Fruit fly (Drosophila melanogaster) whole organism, embryonic: Measurements from ENCODE around the gene Tm1.

ENCODE experiments used
- Adf1 ChIP-seq: fragments of 200-800 bp; sonication (Bioruptor generic); IDR thresholded peaks from 2 replicates; pipeline ENCODE4 v1.3.6; 2022; ENCODE audit warnings: missing biosample characterization, missing genetic modification characterization
- Antp ChIP-seq: fragments of 200-800 bp; sonication (Bioruptor generic); optimal IDR thresholded peaks from 3 replicates; lab custom pipeline; 2016; ENCODE audit warnings: missing biosample characterization, missing genetic modification characterization
- Asciz ChIP-seq: fragments of 200-800 bp; sonication (Bioruptor generic); optimal IDR thresholded peaks from 2 replicates; lab custom pipeline; 2017; ENCODE audit warnings: missing biosample characterization, mild to moderate bottlenecking, missing genetic modification characterization, missing genetic modification reagents
- CG10321 ChIP-seq: fragments of 200-800 bp; sonication (Bioruptor generic); IDR thresholded peaks from 2 replicates; pipeline ENCODE4 v1.3.6; 2022; ENCODE audit warnings: missing biosample characterization, missing genetic modification characterization
- CG10959 ChIP-seq: fragments of 200-800 bp; sonication (Bioruptor generic); IDR thresholded peaks from 2 replicates; pipeline ENCODE4 v1.3.6; 2022; ENCODE audit warnings: missing biosample characterization, missing genetic modification characterization
- CG11398 ChIP-seq: fragments of 200-800 bp; sonication (Bioruptor generic); optimal IDR thresholded peaks from 2 replicates; lab custom pipeline; 2016; ENCODE audit warnings: missing biosample characterization, missing genetic modification characterization
- CG12219 ChIP-seq: fragments of 200-800 bp; sonication (Bioruptor generic); optimal IDR thresholded peaks from 3 replicates; lab custom pipeline; 2018; ENCODE audit warnings: missing biosample characterization, mild to moderate bottlenecking, missing genetic modification characterization
- CG12236 ChIP-seq: fragments of 200-800 bp; sonication (Bioruptor generic); optimal IDR thresholded peaks from 2 replicates; lab custom pipeline; 2016; ENCODE audit warnings: missing biosample characterization, missing genetic modification characterization
- CG12299 ChIP-seq: fragments of 200-800 bp; sonication (Bioruptor generic); optimal IDR thresholded peaks from 2 replicates; lab custom pipeline; 2018; ENCODE audit warnings: missing biosample characterization, mild to moderate bottlenecking, missing genetic modification characterization
- CG12659 ChIP-seq: fragments of 200-800 bp; sonication (Bioruptor generic); optimal IDR thresholded peaks from 3 replicates; lab custom pipeline; 2017; ENCODE audit warnings: mild to moderate bottlenecking, missing biosample characterization, missing genetic modification reagents, missing genetic modification characterization
- CG2199 ChIP-seq: fragments of 200-800 bp; sonication (Bioruptor generic); IDR thresholded peaks from 3 replicates; pipeline ENCODE4 v1.3.6; 2022; ENCODE audit warnings: missing biosample characterization, missing genetic modification characterization
- CG2678 ChIP-seq: fragments of 200-800 bp; sonication (Bioruptor generic); optimal IDR thresholded peaks from 3 replicates; lab custom pipeline; 2019; ENCODE audit warnings: missing biosample characterization, mild to moderate bottlenecking, missing genetic modification characterization, moderate library complexity
- CG2875 ChIP-seq: fragments of 200-800 bp; sonication (Bioruptor generic); optimal IDR thresholded peaks from 2 replicates; lab custom pipeline; 2017; ENCODE audit warnings: missing biosample characterization, mild to moderate bottlenecking, missing genetic modification characterization, missing genetic modification reagents
- CG30403 ChIP-seq: fragments of 200-800 bp; sonication (Bioruptor generic); optimal IDR thresholded peaks from 3 replicates; lab custom pipeline; 2016; ENCODE audit warnings: missing biosample characterization, missing genetic modification characterization
- CG3065 ChIP-seq: fragments of 200-800 bp; sonication (Bioruptor generic); optimal IDR thresholded peaks from 2 replicates; lab custom pipeline; 2016; ENCODE audit warnings: missing biosample characterization, missing genetic modification characterization
- CG3995 ChIP-seq: fragments of 200-800 bp; sonication (Bioruptor generic); optimal IDR thresholded peaks from 3 replicates; lab custom pipeline; 2016; ENCODE audit warnings: missing biosample characterization, missing genetic modification characterization
- CG4617 ChIP-seq: fragments of 200-800 bp; sonication (Bioruptor generic); optimal IDR thresholded peaks from 3 replicates; lab custom pipeline; 2016; ENCODE audit warnings: missing biosample characterization, missing genetic modification characterization, borderline replicate concordance
- CG5245 ChIP-seq: fragments of 200-800 bp; sonication (Bioruptor generic); optimal IDR thresholded peaks from 3 replicates; lab custom pipeline; 2016; ENCODE audit warnings: missing biosample characterization, missing genetic modification characterization
- CG5953 ChIP-seq: fragments of 200-800 bp; sonication (Bioruptor generic); IDR thresholded peaks from 2 replicates; pipeline ENCODE4 v1.3.6; 2022; ENCODE audit warnings: missing biosample characterization, missing genetic modification characterization
- CG6683 ChIP-seq: fragments of 200-800 bp; sonication (Bioruptor generic); optimal IDR thresholded peaks from 2 replicates; lab custom pipeline; 2017; ENCODE audit warnings: missing biosample characterization, mild to moderate bottlenecking, missing genetic modification characterization, missing genetic modification reagents
- CG6765 ChIP-seq: fragments of 200-800 bp; sonication (Bioruptor generic); optimal IDR thresholded peaks from 3 replicates; lab custom pipeline; 2017; ENCODE audit warnings: missing biosample characterization, mild to moderate bottlenecking, missing genetic modification characterization
- CG7839 ChIP-seq: fragments of 200-800 bp; sonication (Bioruptor generic); optimal IDR thresholded peaks from 3 replicates; lab custom pipeline; 2018; ENCODE audit warnings: missing biosample characterization, mild to moderate bottlenecking, missing genetic modification characterization, moderate library complexity
- CG7928 ChIP-seq: fragments of 200-800 bp; sonication (Bioruptor generic); optimal IDR thresholded peaks from 2 replicates; lab custom pipeline; 2017; ENCODE audit warnings: missing biosample characterization, mild to moderate bottlenecking, missing genetic modification characterization
- CG7963 ChIP-seq: fragments of 200-800 bp; sonication (Bioruptor generic); IDR thresholded peaks from 3 replicates; pipeline ENCODE4 v1.3.6; 2022; ENCODE audit warnings: missing biosample characterization, missing genetic modification characterization; ENCODE audit not compliant: partially characterized antibody
- CG8765 ChIP-seq: fragments of 200-800 bp; sonication (Bioruptor generic); IDR thresholded peaks from 2 replicates; pipeline ENCODE4 v1.3.6; 2022; ENCODE audit warnings: missing biosample characterization, missing genetic modification characterization
- CG9727 ChIP-seq: fragments of 200-800 bp; sonication (Bioruptor generic); optimal IDR thresholded peaks from 3 replicates; lab custom pipeline; 2017; ENCODE audit warnings: missing biosample characterization, mild to moderate bottlenecking, missing genetic modification characterization
- CG9932 ChIP-seq: fragments of 200-800 bp; sonication (Bioruptor generic); IDR thresholded peaks from 2 replicates; pipeline ENCODE4 v1.3.6; 2022; ENCODE audit warnings: missing biosample characterization, missing genetic modification characterization
- D19A ChIP-seq: fragments of 200-800 bp; optimal IDR thresholded peaks from 3 replicates; lab custom pipeline; 2019; ENCODE audit warnings: missing biosample characterization, mild to moderate bottlenecking, missing genetic modification characterization, moderate library complexity
- D19B ChIP-seq: fragments of 200-800 bp; sonication (Bioruptor generic); optimal IDR thresholded peaks from 2 replicates; lab custom pipeline; 2017; ENCODE audit warnings: missing biosample characterization, mild to moderate bottlenecking, missing genetic modification characterization
- Ets65A ChIP-seq: fragments of 200-800 bp; sonication (Bioruptor generic); peaks from one replicate; lab custom pipeline; 2016; ENCODE audit warnings: missing biosample characterization, missing genetic modification characterization
- Hand ChIP-seq: fragments of 200-800 bp; sonication (Bioruptor generic); optimal IDR thresholded peaks from 2 replicates; lab custom pipeline; 2017; ENCODE audit warnings: mild to moderate bottlenecking, missing biosample characterization, missing genetic modification reagents, missing genetic modification characterization
- Mad ChIP-seq: fragments of 200-800 bp; sonication (Bioruptor generic); optimal IDR thresholded peaks from 2 replicates; lab custom pipeline; 2016; ENCODE audit warnings: missing biosample characterization, missing genetic modification characterization
- Meics ChIP-seq: fragments of 200-800 bp; sonication (Bioruptor generic); optimal IDR thresholded peaks from 2 replicates; lab custom pipeline; 2017; ENCODE audit warnings: missing biosample characterization, mild to moderate bottlenecking, missing genetic modification characterization
- Scr ChIP-seq: fragments of 200-800 bp; sonication (Bioruptor generic); IDR thresholded peaks from 2 replicates; pipeline ENCODE4 v1.3.6; 2022; ENCODE audit warnings: missing biosample characterization, missing genetic modification characterization; ENCODE audit not compliant: partially characterized antibody
- Stat92E ChIP-seq, 3 experiments: fragments of >200 bp in 2 of 3; fragments of 200-800 bp in 1 of 3; sonication (Bioruptor generic) in 1 of 3; optimal IDR thresholded peaks; 2 replicates each; lab custom pipeline; 2017 to 2019; ENCODE audit warnings: missing biosample characterization in 3 of 3, missing genetic modification characterization in 3 of 3, mild to moderate bottlenecking in 1 of 3, moderate library complexity in 1 of 3
- TFAM ChIP-seq: fragments of 200-800 bp; sonication (Bioruptor generic); optimal IDR thresholded peaks from 2 replicates; lab custom pipeline; 2017; ENCODE audit warnings: missing biosample characterization, missing genetic modification characterization, inconsistent platforms
- ap ChIP-seq: fragments of 200-800 bp; sonication (Bioruptor generic); IDR thresholded peaks from 2 replicates; pipeline ENCODE4 v1.3.6; 2022; ENCODE audit warnings: missing biosample characterization, missing genetic modification characterization
- chm ChIP-seq: fragments of 200-800 bp; sonication (Bioruptor generic); IDR thresholded peaks from 2 replicates; pipeline ENCODE4 v1.3.6; 2022; ENCODE audit warnings: missing biosample characterization, missing genetic modification characterization
- dan ChIP-seq: fragments of 200-800 bp; sonication (Bioruptor generic); IDR thresholded peaks from 2 replicates; pipeline ENCODE4 v1.3.6; 2022; ENCODE audit warnings: missing biosample characterization, missing genetic modification characterization
- disco-r ChIP-seq: fragments of 200-800 bp; sonication (Bioruptor generic); optimal IDR thresholded peaks from 2 replicates; lab custom pipeline; 2016; ENCODE audit warnings: missing biosample characterization, missing genetic modification characterization
- esg ChIP-seq: fragments of 200-800 bp; sonication (Bioruptor generic); conservative IDR thresholded peaks from 2 replicates; pipeline ENCODE4 v1.3.6; 2022; ENCODE audit warnings: missing biosample characterization, missing genetic modification characterization
- ewg ChIP-seq: fragments of 200-800 bp; sonication (Bioruptor generic); optimal IDR thresholded peaks from 3 replicates; lab custom pipeline; 2017; ENCODE audit warnings: mild to moderate bottlenecking, missing biosample characterization, missing genetic modification reagents, missing genetic modification characterization
- exex ChIP-seq: fragments of 200-800 bp; sonication (Bioruptor generic); optimal IDR thresholded peaks from 4 replicates; lab custom pipeline; 2018; ENCODE audit warnings: missing biosample characterization, mild to moderate bottlenecking, missing genetic modification characterization, moderate library complexity
- jigr1 ChIP-seq: fragments of 200-800 bp; sonication (Bioruptor generic); IDR thresholded peaks from 3 replicates; pipeline ENCODE4 v1.3.6; 2022; ENCODE audit warnings: missing biosample characterization, missing genetic modification characterization
- oc ChIP-seq: fragments of 200-800 bp; sonication (Bioruptor generic); optimal IDR thresholded peaks from 2 replicates; lab custom pipeline; 2018; ENCODE audit warnings: missing biosample characterization, mild to moderate bottlenecking, missing genetic modification characterization, moderate library complexity
- schlank ChIP-seq: fragments of 200-800 bp; sonication (Bioruptor generic); optimal IDR thresholded peaks from 2 replicates; lab custom pipeline; 2018; ENCODE audit warnings: missing biosample characterization, mild to moderate bottlenecking, missing genetic modification characterization
- stc ChIP-seq: fragments of 200-800 bp; sonication (Bioruptor generic); IDR thresholded peaks from 2 replicates; pipeline ENCODE4 v1.3.6; 2022; ENCODE audit warnings: missing biosample characterization, missing genetic modification characterization
- stwl ChIP-seq: fragments of 200-800 bp; sonication (Bioruptor generic); optimal IDR thresholded peaks from 3 replicates; lab custom pipeline; 2018; ENCODE audit warnings: missing biosample characterization, mild to moderate bottlenecking, missing genetic modification characterization, moderate library complexity
- trem ChIP-seq: fragments of 200-800 bp; optimal IDR thresholded peaks from 3 replicates; lab custom pipeline; 2019; ENCODE audit warnings: missing biosample characterization, mild to moderate bottlenecking, missing genetic modification characterization, moderate library complexity
- trh ChIP-seq: fragments of 200-800 bp; sonication (Bioruptor generic); optimal IDR thresholded peaks from 2 replicates; lab custom pipeline; 2016; ENCODE audit warnings: missing biosample characterization, missing genetic modification characterization
- z ChIP-seq: fragments of 200-800 bp; sonication (Bioruptor generic); IDR thresholded peaks from 3 replicates; pipeline ENCODE4 v1.3.6; 2022; ENCODE audit warnings: missing biosample characterization, missing genetic modification characterization

Tm1 gene

DNA sequence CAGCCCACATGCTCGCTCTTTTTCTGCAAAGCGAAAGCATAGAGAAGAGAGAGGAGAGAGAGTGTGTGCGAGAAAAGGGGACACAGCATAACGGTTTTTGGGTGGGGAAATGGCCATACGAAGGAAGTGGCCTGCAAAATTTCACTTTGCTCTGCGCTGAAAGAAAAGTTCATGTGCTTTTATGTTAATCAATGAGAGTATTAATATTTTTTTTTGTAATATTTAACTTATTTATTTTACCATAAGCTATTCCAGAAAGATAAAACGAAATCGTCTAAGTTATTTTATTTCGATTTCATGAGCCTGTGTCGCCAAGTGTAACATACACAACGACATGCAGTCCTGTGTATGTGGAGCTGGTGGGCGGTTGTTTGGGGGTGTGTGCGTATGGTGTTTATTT is 27.6 kb upstream of the Tm1 start (continued):
- no peak for TF ChIP-seq Stat92E (GFP tag; optimal IDR thresholded peaks at IDR 0.05; lab: Kevin White, UChicago)
- TF ChIP-seq CG7963 (GFP tag; lab: Robert Waterston, UW) = no peak
- peak; percentile 63 for TF ChIP-seq CG9727
- TF ChIP-seq CG6765 (GFP tag; lab: Kevin White, UChicago) = peak; percentile 47
- peak; percentile 37 for TF ChIP-seq ewg (GFP tag; lab: Kevin White, UChicago)
- no peak for TF ChIP-seq CG4617 (GFP tag; lab: Kevin White, UChicago)
- TF ChIP-seq CG10959 (GFP tag; lab: Robert Waterston, UW) = no peak
- peak; percentile 54; the same call in 1 of the 2 replicates for TF ChIP-seq CG5953 (GFP tag; lab: Robert Waterston, UW)
- no peak for TF ChIP-seq stwl
- peak; percentile 59 for TF ChIP-seq CG6683 (GFP tag; lab: Kevin White, UChicago)
- TF ChIP-seq chm (GFP tag; lab: Robert Waterston, UW) = 0 out of 2 replicates have a peak, but pooled peaks have one; percentile 53
- TF ChIP-seq stc (GFP tag; lab: Robert Waterston, UW) = peak; percentile 71
- TF ChIP-seq oc (tag; lab: Kevin White, UChicago) = no peak
- TF ChIP-seq CG12659 = peak; percentile 66
- TF ChIP-seq D19A (tag; lab: Kevin White, UChicago) = no peak
- no peak for TF ChIP-seq Asciz
- TF ChIP-seq disco-r (GFP tag; lab: Kevin White, UChicago) = no peak
- no peak for TF ChIP-seq CG30403 (GFP tag; lab: Kevin White, UChicago)
- TF ChIP-seq CG12236 = no peak
- TF ChIP-seq D19B = peak; percentile 16
- peak; percentile 71 for TF ChIP-seq CG12299
- no peak for TF ChIP-seq Scr (GFP tag; lab: Robert Waterston, UW)
- TF ChIP-seq CG3065 (GFP tag; lab: Kevin White, UChicago) = no peak
- TF ChIP-seq trem (tag; lab: Kevin White, UChicago) = no peak
- TF ChIP-seq Ets65A = peak; percentile 89
- no peak for TF ChIP-seq dan (GFP tag; lab: Robert Waterston, UW)
- peak; percentile 70 for TF ChIP-seq esg
- TF ChIP-seq CG7928 (GFP tag; lab: Kevin White, UChicago) = no peak
- no peak for TF ChIP-seq TFAM
- TF ChIP-seq CG2875 = no peak
- TF ChIP-seq z (GFP tag; lab: Robert Waterston, UW) = no peak
- TF ChIP-seq CG2678 (tag; lab: Kevin White, UChicago) = no peak
- peak; percentile 89 for TF ChIP-seq Hand (GFP tag; lab: Kevin White, UChicago)
- TF ChIP-seq ap (GFP tag; lab: Robert Waterston, UW) = peak; percentile 61
- no peak for TF ChIP-seq Meics (GFP tag; lab: Kevin White, UChicago)
- no peak for TF ChIP-seq exex (tag; lab: Kevin White, UChicago)
- TF ChIP-seq CG10321 (GFP tag; lab: Robert Waterston, UW) = peak; percentile 30; the same call in 1 of the 2 replicates
- TF ChIP-seq jigr1 (GFP tag; lab: Robert Waterston, UW) = peak; percentile 26; the same call in 1 of the 3 replicates
- no peak for TF ChIP-seq CG8765 (GFP tag; lab: Robert Waterston, UW)
- no peak for TF ChIP-seq CG2199 (GFP tag; lab: Robert Waterston, UW)
- TF ChIP-seq CG7839 (tag; lab: Kevin White, UChicago) = no peak
- TF ChIP-seq CG12219 (GFP tag; lab: Kevin White, UChicago) = peak; percentile 23
- no peak for TF ChIP-seq CG3995
- no peak for TF ChIP-seq CG11398 (GFP tag; lab: Kevin White, UChicago)
- no peak for TF ChIP-seq Antp
- TF ChIP-seq trh (GFP tag; lab: Kevin White, UChicago) = no peak
- peak; percentile 11 for TF ChIP-seq Mad (GFP tag; lab: Kevin White, UChicago)
- TF ChIP-seq Adf1 (GFP tag; lab: Robert Waterston, UW) = peak; percentile 59; the same call in 1 of the 2 replicates
- no peak for TF ChIP-seq CG5245 (GFP tag; lab: Kevin White, UChicago)
- TF ChIP-seq schlank (tag; lab: Kevin White, UChicago) = peak; percentile 56
- peak; percentile 81 for TF ChIP-seq CG9932
